Worm (Caenorhabditis elegans) whole organism, L4 larva: ENCODE results near the gene srt-27.
A peak's percentile ranks its signal among the peaks of the same experiment; 100 is the strongest.

Experiments
- F10B5.3 ChIP-seq: sonication (generic microtip); optimal IDR thresholded peaks from 2 replicates; lab custom pipeline; 2016; ENCODE audit warnings: mild to moderate bottlenecking, missing genetic modification characterization, missing compliant biosample characterization
- F44E2.7 ChIP-seq: fragments of 200-800 bp; sonication (Bioruptor generic); IDR thresholded peaks from 2 replicates; pipeline ENCODE4 v2.1.2; 2022; ENCODE audit warnings: missing genetic modification characterization, missing compliant biosample characterization
- R02D3.7 ChIP-seq: fragments of 150-350 bp; sonication (generic microtip); optimal IDR thresholded peaks from 3 replicates; lab custom pipeline; 2014; ENCODE audit warnings: missing biosample characterization, missing genetic modification characterization
- T20F7.1 ChIP-seq: fragments of 200-800 bp; sonication (Bioruptor generic); optimal IDR thresholded peaks from 2 replicates; lab custom pipeline; 2018; ENCODE audit warnings: mild to moderate bottlenecking, missing genetic modification characterization, missing compliant biosample characterization
- Y5F2A.4 ChIP-seq: fragments of 200-800 bp; sonication (Bioruptor generic); optimal IDR thresholded peaks from 2 replicates; lab custom pipeline; 2018; ENCODE audit warnings: mild to moderate bottlenecking, missing genetic modification characterization, missing compliant biosample characterization
- Y75B8A.6 ChIP-seq: fragments of 200-800 bp; sonication (Bioruptor generic); IDR thresholded peaks from 2 replicates; pipeline ENCODE4 v1.3.6; 2022; ENCODE audit warnings: missing genetic modification reagents, missing genetic modification characterization, missing compliant biosample characterization
- ZK337.2 ChIP-seq: fragments of 200-800 bp; sonication (Bioruptor generic); IDR thresholded peaks from 2 replicates; pipeline ENCODE4 v1.3.6; 2022; ENCODE audit warnings: missing genetic modification reagents, missing genetic modification characterization, missing compliant biosample characterization
- ceh-62 ChIP-seq: sonication (generic microtip); optimal IDR thresholded peaks from 2 replicates; lab custom pipeline; 2017; ENCODE audit warnings: missing biosample characterization, missing genetic modification characterization
- ces-1 ChIP-seq: fragments of 150-350 bp; sonication (generic microtip); optimal IDR thresholded peaks from 4 replicates; lab custom pipeline; 2014; ENCODE audit warnings: missing biosample characterization, missing genetic modification reagents, missing genetic modification characterization
- ctbp-1 ChIP-seq: fragments of 200-800 bp; sonication (Bioruptor generic); IDR thresholded peaks from 2 replicates; pipeline ENCODE4 v1.3.6; 2022; ENCODE audit warnings: missing genetic modification reagents, missing genetic modification characterization, missing compliant biosample characterization
- dmd-6 ChIP-seq: fragments of 200-800 bp; sonication (Bioruptor generic); IDR thresholded peaks from 2 replicates; pipeline ENCODE4 v1.3.6; 2022; ENCODE audit warnings: missing genetic modification reagents, missing genetic modification characterization, missing compliant biosample characterization
- dmd-8 ChIP-seq: fragments of 200-800 bp; sonication (Bioruptor generic); IDR thresholded peaks from 2 replicates; pipeline ENCODE4 v1.3.6; 2022; ENCODE audit warnings: missing genetic modification characterization, missing compliant biosample characterization
- dmd-9 ChIP-seq: fragments of 200-800 bp; sonication (Bioruptor generic); IDR thresholded peaks from 2 replicates; pipeline ENCODE4 v1.3.6; 2022; ENCODE audit warnings: missing genetic modification reagents, missing genetic modification characterization, missing compliant biosample characterization
- duxl-1 ChIP-seq: sonication (generic microtip); optimal IDR thresholded peaks from 2 replicates; lab custom pipeline; 2016; ENCODE audit warnings: mild to moderate bottlenecking, missing genetic modification characterization, moderate library complexity, missing compliant biosample characterization; ENCODE audit not compliant: poor library complexity
- dve-1 ChIP-seq: sonication (generic microtip); optimal IDR thresholded peaks from 2 replicates; lab custom pipeline; 2017; ENCODE audit warnings: antibody characterized with exemption, mild to moderate bottlenecking, missing genetic modification characterization, missing compliant biosample characterization; ENCODE audit not compliant: insufficient read depth
- fkh-10 ChIP-seq: fragments of 150-350 bp; optimal IDR thresholded peaks from 2 replicates; lab custom pipeline; 2014; ENCODE audit warnings: missing biosample characterization, missing genetic modification reagents, missing genetic modification characterization
- hlh-11 ChIP-seq: fragments of 200-800 bp; sonication (Bioruptor generic); optimal IDR thresholded peaks from 2 replicates; lab custom pipeline; 2018; ENCODE audit warnings: mild to moderate bottlenecking, missing genetic modification characterization, missing compliant biosample characterization
- hmg-1.1 ChIP-seq: fragments of 200-800 bp; sonication (Bioruptor generic); IDR thresholded peaks from 2 replicates; pipeline ENCODE4 v1.3.6; 2022; ENCODE audit warnings: missing genetic modification reagents, missing genetic modification characterization, missing compliant biosample characterization
- lin-1 ChIP-seq: fragments of 200-800 bp; sonication (Bioruptor generic); IDR thresholded peaks from 2 replicates; pipeline ENCODE4 v1.3.6; 2022; ENCODE audit warnings: missing genetic modification reagents, missing genetic modification characterization, missing compliant biosample characterization
- lin-15B ChIP-seq: fragments of 150-350 bp; sonication (generic microtip); optimal IDR thresholded peaks from 3 replicates; lab custom pipeline; 2014; ENCODE audit warnings: missing biosample characterization, missing genetic modification characterization
- madf-5 ChIP-seq, 2 experiments: fragments of 200-800 bp; sonication (Bioruptor generic); IDR thresholded peaks; 2 replicates each; pipeline ENCODE4 v1.3.6; 2022; ENCODE audit warnings: missing compliant biosample characterization in 2 of 2, missing genetic modification characterization in 2 of 2
- mdl-1 ChIP-seq, 2 experiments: fragments of 150-350 bp in 1 of 2; sonication (generic microtip) in 1 of 2; optimal IDR thresholded peaks; 2 replicates each; lab custom pipeline; 2014 to 2017; ENCODE audit warnings: missing biosample characterization in 2 of 2, missing genetic modification characterization in 2 of 2
- nhr-10 ChIP-seq: fragments of 150-350 bp; optimal IDR thresholded peaks from 2 replicates; lab custom pipeline; 2014; ENCODE audit warnings: missing biosample characterization, missing genetic modification characterization
- nhr-25 ChIP-seq: sonication (generic microtip); optimal IDR thresholded peaks from 2 replicates; lab custom pipeline; 2017; ENCODE audit warnings: missing genetic modification characterization, mild to moderate bottlenecking, missing compliant biosample characterization, antibody characterized with exemption, moderate library complexity, borderline replicate concordance; ENCODE audit not compliant: insufficient read depth
- nhr-28 ChIP-seq: fragments of 150-350 bp; optimal IDR thresholded peaks from 2 replicates; lab custom pipeline; 2014; ENCODE audit warnings: missing biosample characterization, missing genetic modification characterization
- nhr-77 ChIP-seq: fragments of 150-350 bp; optimal IDR thresholded peaks from 2 replicates; lab custom pipeline; 2014; ENCODE audit warnings: missing biosample characterization, missing genetic modification characterization
- pha-4 ChIP-seq, 2 experiments: fragments of 150-350 bp in 1 of 2; fragments of 200-800 bp in 1 of 2; sonication (Bioruptor generic) in 1 of 2; IDR thresholded peaks in 1 of 2; optimal IDR thresholded peaks in 1 of 2; 2 replicates each; pipeline versions ENCODE4 v1.3.6 to Lab custom; 2014 to 2022; ENCODE audit warnings: missing genetic modification characterization in 2 of 2, missing genetic modification reagents in 2 of 2, missing biosample characterization in 1 of 2, missing compliant biosample characterization in 1 of 2
- pqm-1 ChIP-seq: sonication (generic microtip); optimal IDR thresholded peaks from 2 replicates; lab custom pipeline; 2017; ENCODE audit warnings: missing biosample characterization, missing genetic modification characterization
- sdz-12 ChIP-seq: fragments of 200-800 bp; sonication (Bioruptor generic); optimal IDR thresholded peaks from 2 replicates; lab custom pipeline; 2018; ENCODE audit warnings: mild to moderate bottlenecking, missing genetic modification characterization, missing compliant biosample characterization
- set-16 ChIP-seq: fragments of 200-800 bp; sonication (Bioruptor generic); IDR thresholded peaks from 2 replicates; pipeline ENCODE4 v1.3.6; 2022; ENCODE audit warnings: missing genetic modification reagents, missing genetic modification characterization, missing compliant biosample characterization
- snpc-1.2 ChIP-seq: fragments of 200-800 bp; sonication (Bioruptor generic); IDR thresholded peaks from 2 replicates; pipeline ENCODE4 v1.3.6; 2022; ENCODE audit warnings: missing genetic modification reagents, missing genetic modification characterization, missing compliant biosample characterization
- spr-1 ChIP-seq: sonication (generic microtip); optimal IDR thresholded peaks from 2 replicates; lab custom pipeline; 2016; ENCODE audit warnings: mild to moderate bottlenecking, missing genetic modification characterization, missing compliant biosample characterization
- vab-7 ChIP-seq: fragments of 200-800 bp; sonication (Bioruptor generic); IDR thresholded peaks from 2 replicates; pipeline ENCODE4 v1.3.6; 2022; ENCODE audit warnings: missing genetic modification reagents, missing genetic modification characterization, missing compliant biosample characterization
- zag-1 ChIP-seq: fragments of 150-350 bp; optimal IDR thresholded peaks from 2 replicates; lab custom pipeline; 2014; ENCODE audit warnings: missing biosample characterization, missing genetic modification characterization
- zfp-2 ChIP-seq: sonication (generic microtip); optimal IDR thresholded peaks from 2 replicates; lab custom pipeline; 2016; ENCODE audit warnings: mild to moderate bottlenecking, missing genetic modification characterization, missing compliant biosample characterization
- zfp-3 ChIP-seq: fragments of 200-800 bp; sonication (Bioruptor generic); conservative IDR thresholded peaks from 2 replicates; pipeline ENCODE4 v1.3.6; 2022; ENCODE audit warnings: missing genetic modification reagents, missing genetic modification characterization, missing compliant biosample characterization
- zip-2 ChIP-seq: fragments of 150-350 bp; optimal IDR thresholded peaks from 2 replicates; lab custom pipeline; 2014; ENCODE audit warnings: missing biosample characterization, missing genetic modification characterization

srt-27 gene

ce11 chrV:2765052-2765451 is 44.4 kb upstream of the srt-27 start, which contains the start of gene dhs-14 (continued):
- TF ChIP-seq dve-1 (tag; lab: Kevin White, UChicago) = no peak
- TF ChIP-seq madf-5 (GFP tag; IDR thresholded peaks at IDR 0.05; lab: Robert Waterston, UW) = no peak
- no peak for TF ChIP-seq lin-1 (GFP tag; lab: Robert Waterston, UW)
- no peak for TF ChIP-seq set-16 (GFP tag; lab: Robert Waterston, UW)
- no peak for TF ChIP-seq hmg-1.1 (GFP tag; lab: Robert Waterston, UW)
- TF ChIP-seq T20F7.1 (GFP tag; lab: Kevin White, UChicago) = no peak
- TF ChIP-seq snpc-1.2 (GFP tag; lab: Robert Waterston, UW) = no peak
- no peak for TF ChIP-seq ces-1 (GFP tag; lab: Kevin White, UChicago)
- TF ChIP-seq zfp-2 (tag; lab: Kevin White, UChicago) = no peak
- TF ChIP-seq fkh-10 = no peak
- TF ChIP-seq zfp-3 (GFP tag; lab: Robert Waterston, UW) = no peak
- no peak for TF ChIP-seq R02D3.7 (tag; lab: Kevin White, UChicago)
- peak; percentile 65 for TF ChIP-seq pqm-1 (tag; lab: Kevin White, UChicago)
- TF ChIP-seq zip-2 = no peak
- TF ChIP-seq mdl-1 (tag; optimal IDR thresholded peaks at IDR 0.05; lab: Kevin White, UChicago) = no peak
- no peak for TF ChIP-seq sdz-12 (GFP tag; lab: Kevin White, UChicago)
- no peak for TF ChIP-seq spr-1 (tag; lab: Kevin White, UChicago)
- no peak for TF ChIP-seq Y5F2A.4 (GFP tag; lab: Kevin White, UChicago)
- no peak for TF ChIP-seq F44E2.7 (GFP tag; lab: Robert Waterston, UW)
- peak; percentile 25 for TF ChIP-seq hlh-11 (tag; lab: Kevin White, UChicago)
- TF ChIP-seq ctbp-1 = no peak
- peak; percentile 81 for TF ChIP-seq nhr-77 (tag; lab: Kevin White, UChicago)
- TF ChIP-seq lin-15B (tag; lab: Kevin White, UChicago) = no peak
- TF ChIP-seq zag-1 = no peak
- TF ChIP-seq pha-4 (GFP tag; IDR thresholded peaks at IDR 0.05; lab: Robert Waterston, UW) = no peak
- TF ChIP-seq pha-4 (tag; optimal IDR thresholded peaks at IDR 0.05; lab: Kevin White, UChicago) = no peak
- TF ChIP-seq ceh-62 (tag; lab: Kevin White, UChicago) = no peak
- TF ChIP-seq nhr-28 (tag; lab: Kevin White, UChicago) = peak; percentile 92
- no peak for TF ChIP-seq dmd-9 (GFP tag; lab: Robert Waterston, UW)

- TF ChIP-seq nhr-28 (tag; lab: Kevin White, UChicago) (peak; percentile 54), Y75B8A.6 (no peak), dmd-9 (GFP tag; lab: Robert Waterston, UW) (no peak)
Observed at ce11 chrV:2763105-2763504, 42.4 kb upstream of the srt-27 start, which contains the start of gene R05D8.7. TSS of gene R05D8.7 (minus strand) at chrV:2763208.

DNA sequence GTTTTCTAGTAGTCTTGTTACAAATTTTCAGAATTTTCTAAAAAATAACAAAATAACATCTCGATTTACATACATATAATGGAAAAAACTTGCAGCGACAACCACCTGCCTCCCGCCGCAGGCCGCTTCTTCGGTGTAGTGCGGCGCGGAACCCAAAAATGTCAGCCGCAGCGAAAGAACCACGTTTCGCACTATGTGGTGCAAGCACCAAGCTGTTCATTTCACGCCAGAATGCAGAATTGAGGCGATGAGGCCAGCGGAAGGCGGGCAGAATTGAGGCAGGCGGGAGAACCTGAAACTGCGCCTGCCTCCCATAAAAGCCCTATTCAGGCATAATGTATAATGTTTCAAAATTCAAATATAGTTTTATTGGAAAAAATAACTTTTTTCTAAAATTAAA is 40.8 kb upstream of the srt-27 start:
- TF ChIP-seq hmg-1.1 (GFP tag; lab: Robert Waterston, UW) (no peak), set-16 (GFP tag; lab: Robert Waterston, UW) (peak; percentile 66)

DNA sequence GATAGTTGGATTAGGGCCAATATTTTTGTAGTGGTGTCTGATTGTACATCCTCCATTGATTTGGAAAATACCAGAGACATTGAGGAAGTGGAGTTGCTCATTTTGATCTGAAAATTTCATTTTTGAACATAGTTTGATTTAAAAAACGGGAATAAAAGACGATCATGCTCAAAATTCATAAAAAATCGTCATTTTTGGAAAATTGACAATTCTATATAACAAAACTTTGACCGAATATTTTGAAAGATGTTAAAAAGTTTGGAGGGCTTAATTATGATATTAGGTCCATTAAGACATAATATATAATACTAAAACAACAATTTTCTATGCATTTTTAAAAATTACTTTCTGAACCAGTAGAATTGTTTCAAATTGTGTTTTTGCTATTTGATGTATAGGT is 38.8 kb upstream of the srt-27 start, which contains the start of gene srg-58:
srg-58 (minus strand) TSS at position 101 of the 400 bp plus-strand sequence.
- TF ChIP-seq dmd-8 (GFP tag; lab: Robert Waterston, UW) (no peak), nhr-10 (tag; lab: Kevin White, UChicago) (no peak), madf-5 (GFP tag; IDR thresholded peaks at IDR 0.05; lab: Robert Waterston, UW) (no peak), nhr-25 (tag; lab: Kevin White, UChicago) (no peak), dmd-9 (GFP tag; lab: Robert Waterston, UW) (no peak), duxl-1 (tag; lab: Kevin White, UChicago) (no peak), ZK337.2 (GFP tag; lab: Robert Waterston, UW) (no peak), dmd-6 (GFP tag; lab: Robert Waterston, UW) (no peak), vab-7 (GFP tag; lab: Robert Waterston, UW) (no peak), F10B5.3 (no peak)
